Worm (Caenorhabditis elegans): Measurements from ENCODE around the gene irld-12.

ce11 chrV:3014185-3014584, 7.0 kb downstream of the irld-12 start, which contains the start of gene K12D9.1:
- TF ChIP-seq xbp-1 (tag; optimal IDR thresholded peaks at IDR 0.05) (no peak), lin-39 (tag; optimal IDR thresholded peaks at IDR 0.05) (no peak), nhr-47 (tag; optimal IDR thresholded peaks at IDR 0.05) (no peak), nhr-12 (tag; optimal IDR thresholded peaks at IDR 0.05) (no peak), ceh-90 (tag; optimal IDR thresholded peaks at IDR 0.05) (no peak), fos-1 (tag; optimal IDR thresholded peaks at IDR 0.05) (no peak), fkh-10 (GFP tag; optimal IDR thresholded peaks at IDR 0.05) (no peak), alr-1 (tag; optimal IDR thresholded peaks at IDR 0.05; ENCODE audit: borderline replicate concordance) (no peak), mep-1 (tag; optimal IDR thresholded peaks at IDR 0.05) (no peak), ztf-11 (tag; optimal IDR thresholded peaks at IDR 0.05) (no peak), hlh-17 (GFP tag; optimal IDR thresholded peaks at IDR 0.05; ENCODE audit: borderline replicate concordance) (no peak), rnt-1 (tag; optimal IDR thresholded peaks at IDR 0.05) (no peak), aly-2 (tag; optimal IDR thresholded peaks at IDR 0.05) (no peak)
